Worm (Caenorhabditis elegans) whole organism, L3 larva: Measurements from ENCODE around the gene R05H5.4.

ENCODE experiments used
- R02D3.7 ChIP-seq: fragments of 150-350 bp; optimal IDR thresholded peaks from 2 replicates; lab custom pipeline; 2014; ENCODE audit warnings: missing biosample characterization, missing genetic modification characterization
- ZK546.5 ChIP-seq: sonication (generic microtip); optimal IDR thresholded peaks from 2 replicates; lab custom pipeline; 2017; ENCODE audit warnings: missing biosample characterization, missing genetic modification characterization
- aly-2 ChIP-seq: fragments of 150-350 bp; optimal IDR thresholded peaks from 2 replicates; lab custom pipeline; 2014; ENCODE audit warnings: missing biosample characterization, missing genetic modification characterization
- ceh-16 ChIP-seq: sonication (generic microtip); optimal IDR thresholded peaks from 2 replicates; lab custom pipeline; 2017; ENCODE audit warnings: missing biosample characterization, missing genetic modification characterization
- ceh-28 ChIP-seq: fragments of 150-350 bp; optimal IDR thresholded peaks from 2 replicates; lab custom pipeline; 2014; ENCODE audit warnings: missing biosample characterization, missing genetic modification reagents, missing genetic modification characterization
- ceh-9 ChIP-seq: sonication (generic microtip); optimal IDR thresholded peaks from 2 replicates; lab custom pipeline; 2018; ENCODE audit warnings: missing biosample characterization, missing genetic modification characterization
- daf-12 ChIP-seq: fragments of 150-350 bp; optimal IDR thresholded peaks from 2 replicates; lab custom pipeline; 2014; ENCODE audit warnings: missing biosample characterization, missing genetic modification reagents, missing genetic modification characterization
- egl-27 ChIP-seq: sonication (generic microtip); optimal IDR thresholded peaks from 4 replicates; lab custom pipeline; 2017; ENCODE audit warnings: missing biosample characterization, missing genetic modification reagents, missing genetic modification characterization
- egl-5 ChIP-seq: fragments of 150-350 bp; optimal IDR thresholded peaks from 2 replicates; lab custom pipeline; 2017; ENCODE audit warnings: missing biosample characterization, missing genetic modification reagents, missing genetic modification characterization, inconsistent platforms
- elt-1 ChIP-seq: fragments of 150-350 bp; optimal IDR thresholded peaks from 2 replicates; lab custom pipeline; 2014; ENCODE audit warnings: missing biosample characterization, missing genetic modification characterization
- elt-3 ChIP-seq, 3 experiments: fragments of 150-350 bp in 1 of 3; sonication (generic microtip) in 2 of 3; optimal IDR thresholded peaks; 2 replicates in 2 of 3; 4 replicates in 1 of 3; lab custom pipeline; 2014 to 2017; ENCODE audit warnings: missing biosample characterization in 3 of 3, missing genetic modification characterization in 3 of 3
- eor-1 ChIP-seq, 2 experiments: fragments of 150-350 bp; optimal IDR thresholded peaks; 2 replicates each; lab custom pipeline; 2014 to 2018; ENCODE audit warnings: missing biosample characterization in 2 of 2, missing genetic modification characterization in 2 of 2
- fkh-10 ChIP-seq: sonication (generic microtip); optimal IDR thresholded peaks from 2 replicates; lab custom pipeline; 2017; ENCODE audit warnings: missing biosample characterization, missing genetic modification reagents, missing genetic modification characterization
- fkh-2 ChIP-seq: fragments of 150-350 bp; optimal IDR thresholded peaks from 2 replicates; lab custom pipeline; 2014; ENCODE audit warnings: missing biosample characterization, missing genetic modification reagents, missing genetic modification characterization
- fos-1 ChIP-seq: fragments of 150-350 bp; optimal IDR thresholded peaks from 2 replicates; lab custom pipeline; 2014; ENCODE audit warnings: missing biosample characterization, missing genetic modification characterization
- hmg-11 ChIP-seq: sonication (generic microtip); optimal IDR thresholded peaks from 2 replicates; lab custom pipeline; 2016; ENCODE audit warnings: missing genetic modification characterization, missing compliant biosample characterization
- jun-1 ChIP-seq: fragments of 150-350 bp; optimal IDR thresholded peaks from 2 replicates; lab custom pipeline; 2014; ENCODE audit warnings: missing biosample characterization, missing genetic modification reagents, missing genetic modification characterization
- lin-15B ChIP-seq: fragments of 150-350 bp; optimal IDR thresholded peaks from 2 replicates; lab custom pipeline; 2014; ENCODE audit warnings: missing biosample characterization, missing genetic modification characterization
- lin-39 ChIP-seq: fragments of 150-350 bp; optimal IDR thresholded peaks from 2 replicates; lab custom pipeline; 2018; ENCODE audit warnings: missing biosample characterization, missing genetic modification reagents, missing genetic modification characterization
- mdl-1 ChIP-seq: fragments of 150-350 bp; optimal IDR thresholded peaks from 2 replicates; lab custom pipeline; 2014; ENCODE audit warnings: missing biosample characterization, missing genetic modification characterization
- mml-1 ChIP-seq: fragments of 150-350 bp; sonication (generic microtip); optimal IDR thresholded peaks from 3 replicates; lab custom pipeline; 2014; ENCODE audit warnings: missing biosample characterization, missing genetic modification characterization
- nfya-1 ChIP-seq: sonication (generic microtip); optimal IDR thresholded peaks from 2 replicates; lab custom pipeline; 2017; ENCODE audit warnings: missing genetic modification characterization, mild to moderate bottlenecking, missing compliant biosample characterization, antibody characterized with exemption, moderate library complexity; ENCODE audit not compliant: insufficient read depth
- nhr-11 ChIP-seq: fragments of 150-350 bp; optimal IDR thresholded peaks from 2 replicates; lab custom pipeline; 2014; ENCODE audit warnings: missing biosample characterization, missing genetic modification characterization
- nhr-12 ChIP-seq: fragments of 150-350 bp; optimal IDR thresholded peaks from 2 replicates; lab custom pipeline; 2014; ENCODE audit warnings: missing biosample characterization, missing genetic modification characterization
- nhr-23 ChIP-seq: fragments of 150-350 bp; optimal IDR thresholded peaks from 2 replicates; lab custom pipeline; 2014; ENCODE audit warnings: missing biosample characterization, missing genetic modification reagents, missing genetic modification characterization
- nhr-237 ChIP-seq: fragments of 150-350 bp; optimal IDR thresholded peaks from 2 replicates; lab custom pipeline; 2014; ENCODE audit warnings: missing biosample characterization, missing genetic modification characterization
- nhr-25 ChIP-seq: sonication (generic microtip); optimal IDR thresholded peaks from 2 replicates; lab custom pipeline; 2017; ENCODE audit warnings: missing biosample characterization, missing genetic modification characterization
- nhr-28 ChIP-seq: fragments of 150-350 bp; optimal IDR thresholded peaks from 2 replicates; lab custom pipeline; 2014; ENCODE audit warnings: missing biosample characterization, missing genetic modification characterization
- nhr-43 ChIP-seq: sonication (generic microtip); optimal IDR thresholded peaks from 2 replicates; lab custom pipeline; 2016; ENCODE audit warnings: mild to moderate bottlenecking, missing genetic modification characterization, missing compliant biosample characterization; ENCODE audit not compliant: poor library complexity, severe bottlenecking
- nhr-67 ChIP-seq: fragments of 150-350 bp; optimal IDR thresholded peaks from 2 replicates; lab custom pipeline; 2014; ENCODE audit warnings: missing biosample characterization, missing genetic modification characterization
- nhr-76 ChIP-seq: fragments of 150-350 bp; sonication (generic microtip); optimal IDR thresholded peaks from 5 replicates; lab custom pipeline; 2014; ENCODE audit warnings: missing biosample characterization, missing genetic modification characterization
- nhr-77 ChIP-seq: fragments of 150-350 bp; optimal IDR thresholded peaks from 2 replicates; lab custom pipeline; 2014; ENCODE audit warnings: missing biosample characterization, missing genetic modification characterization
- sea-2 ChIP-seq: fragments of 150-350 bp; sonication (generic microtip); optimal IDR thresholded peaks from 4 replicates; lab custom pipeline; 2014; ENCODE audit warnings: missing biosample characterization, missing genetic modification reagents, missing genetic modification characterization
- skn-1 ChIP-seq: fragments of 150-350 bp; optimal IDR thresholded peaks from 2 replicates; lab custom pipeline; 2014; ENCODE audit warnings: missing biosample characterization, missing genetic modification characterization
- snpc-4 ChIP-seq: fragments of 150-350 bp; optimal IDR thresholded peaks from 2 replicates; lab custom pipeline; 2014; ENCODE audit warnings: missing biosample characterization, missing genetic modification characterization
- tbx-2 ChIP-seq: sonication (generic microtip); optimal IDR thresholded peaks from 2 replicates; lab custom pipeline; 2016; ENCODE audit warnings: mild to moderate bottlenecking, missing genetic modification characterization, missing compliant biosample characterization
- unc-39 ChIP-seq: sonication (generic microtip); optimal IDR thresholded peaks from 4 replicates; lab custom pipeline; 2017; ENCODE audit warnings: missing biosample characterization, missing genetic modification characterization
- unc-62 ChIP-seq: fragments of 150-350 bp; sonication (generic microtip); optimal IDR thresholded peaks from 4 replicates; lab custom pipeline; 2014; ENCODE audit warnings: missing biosample characterization, missing genetic modification reagents, missing genetic modification characterization
- ztf-11 ChIP-seq: fragments of 150-350 bp; optimal IDR thresholded peaks from 2 replicates; lab custom pipeline; 2014; ENCODE audit warnings: missing biosample characterization, missing genetic modification characterization
- ztf-4 ChIP-seq: fragments of 150-350 bp; optimal IDR thresholded peaks from 2 replicates; lab custom pipeline; 2014; ENCODE audit warnings: missing biosample characterization, missing genetic modification characterization

R05H5.4 gene

ce11 chrII:10167731-10168130, 32.1 kb downstream of the R05H5.4 start:
- TF ChIP-seq nhr-77 (no peak), lin-15B (tag; lab: Kevin White, UChicago) (no peak), ceh-9 (tag; lab: Kevin White, UChicago) (no peak), unc-62 (GFP tag; lab: Kevin White, UChicago) (no peak), ztf-11 (tag; lab: Kevin White, UChicago) (no peak), ZK546.5 (tag; lab: Kevin White, UChicago) (no peak), mml-1 (tag; lab: Kevin White, UChicago) (no peak), lin-39 (tag; lab: Kevin White, UChicago) (no peak), hmg-11 (tag; lab: Kevin White, UChicago) (no peak), nhr-12 (tag; lab: Kevin White, UChicago) (no peak), ztf-4 (tag; lab: Kevin White, UChicago) (no peak), nhr-43 (tag; lab: Kevin White, UChicago) (no peak), egl-5 (tag; lab: Kevin White, UChicago) (no peak)

- no peak for TF ChIP-seq elt-3 (tag; optimal IDR thresholded peaks at IDR 0.05; lab: Kevin White, UChicago)
- peak; percentile 62 for TF ChIP-seq nhr-11
Observed at ce11 chrII:10166365-10166764, 33.4 kb downstream of the R05H5.4 start.

ce11 chrII:10164137-10164536, 35.7 kb downstream of the R05H5.4 start:
- TF ChIP-seq nhr-11 (no peak), elt-3 (tag; optimal IDR thresholded peaks at IDR 0.05; lab: Kevin White, UChicago) (no peak), lin-15B (tag; lab: Kevin White, UChicago) (no peak), nhr-67 (tag; lab: Kevin White, UChicago) (no peak), sea-2 (GFP tag; lab: Kevin White, UChicago) (no peak), mdl-1 (no peak), jun-1 (no peak), tbx-2 (tag; lab: Kevin White, UChicago) (no peak), egl-5 (tag; lab: Kevin White, UChicago) (no peak), nhr-25 (tag; lab: Kevin White, UChicago) (no peak), ztf-11 (tag; lab: Kevin White, UChicago) (no peak), daf-12 (tag; lab: Kevin White, UChicago) (no peak), R02D3.7 (tag; lab: Kevin White, UChicago) (no peak), nhr-76 (no peak), fkh-10 (GFP tag; lab: Kevin White, UChicago) (no peak), nfya-1 (tag; lab: Kevin White, UChicago) (no peak), unc-39 (tag; lab: Kevin White, UChicago) (no peak), fkh-2 (tag; lab: Kevin White, UChicago) (no peak), nhr-28 (no peak), snpc-4 (tag; lab: Kevin White, UChicago) (no peak)

DNA sequence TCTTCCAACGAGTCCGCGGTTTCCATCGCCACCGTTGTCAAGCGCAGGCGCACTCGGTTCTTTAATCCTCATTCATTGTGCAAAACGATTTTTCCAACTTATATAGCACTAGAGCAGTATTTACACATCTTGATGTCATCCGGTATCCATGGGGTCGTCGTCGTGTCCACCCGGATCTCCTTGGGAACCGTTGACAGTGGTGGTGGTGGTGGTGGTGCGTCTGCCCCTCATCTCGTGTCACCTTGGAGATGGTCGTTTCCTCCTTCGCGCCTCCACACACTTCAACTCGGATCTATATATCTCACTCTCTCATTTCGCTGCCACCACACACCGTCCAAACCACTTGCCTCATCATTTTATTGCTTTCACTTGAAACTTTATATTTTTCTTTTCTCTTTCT, 37.0 kb downstream of the R05H5.4 start:
- TF ChIP-seq unc-62 (GFP tag; lab: Kevin White, UChicago) (no peak), aly-2 (tag; lab: Kevin White, UChicago) (no peak), ztf-4 (tag; lab: Kevin White, UChicago) (no peak), daf-12 (tag; lab: Kevin White, UChicago) (no peak), nhr-237 (tag; lab: Kevin White, UChicago) (no peak), sea-2 (GFP tag; lab: Kevin White, UChicago) (no peak), ceh-9 (tag; lab: Kevin White, UChicago) (no peak), nhr-12 (tag; lab: Kevin White, UChicago) (no peak), tbx-2 (tag; lab: Kevin White, UChicago) (no peak), fos-1 (tag; lab: Kevin White, UChicago) (no peak), jun-1 (no peak), nhr-77 (no peak), mml-1 (tag; lab: Kevin White, UChicago) (no peak), unc-39 (tag; lab: Kevin White, UChicago) (no peak), lin-39 (tag; lab: Kevin White, UChicago) (no peak), ztf-11 (tag; lab: Kevin White, UChicago) (no peak), elt-1 (no peak)

DNA sequence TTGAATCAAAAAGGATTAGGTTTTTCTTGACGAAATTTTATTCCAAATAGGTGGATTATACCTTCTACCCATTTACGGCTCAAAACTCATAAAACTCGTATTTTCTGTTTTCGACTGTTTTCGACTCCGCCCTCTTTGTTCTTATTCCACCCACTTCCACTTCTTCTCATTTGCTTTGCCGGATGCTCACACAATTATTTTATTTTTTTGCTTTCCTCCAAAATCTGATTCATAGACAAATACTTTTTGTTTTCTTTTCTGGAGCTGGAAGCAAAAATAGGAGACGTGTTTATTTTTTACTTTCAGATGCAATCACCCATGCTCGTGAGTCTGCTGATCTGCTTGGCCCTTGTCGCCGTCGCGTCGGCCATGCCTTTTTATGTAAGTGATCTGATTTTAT, 44.7 kb downstream of the R05H5.4 start, which contains the start of gene nlp-63:
Gene nlp-63 (plus strand): TSS at position 301 of the 400 bp plus-strand sequence.
- TF ChIP-seq eor-1 (tag; optimal IDR thresholded peaks at IDR 0.05; lab: Kevin White, UChicago) (no peak), nhr-76 (no peak), egl-5 (tag; lab: Kevin White, UChicago) (no peak), ceh-28 (tag; lab: Kevin White, UChicago) (no peak), fos-1 (tag; lab: Kevin White, UChicago) (no peak), ceh-16 (tag; lab: Kevin White, UChicago) (no peak), daf-12 (tag; lab: Kevin White, UChicago) (no peak), R02D3.7 (tag; lab: Kevin White, UChicago) (no peak), skn-1 (tag; lab: Kevin White, UChicago) (no peak), tbx-2 (tag; lab: Kevin White, UChicago) (no peak), nfya-1 (tag; lab: Kevin White, UChicago) (no peak), egl-27 (tag; lab: Kevin White, UChicago) (no peak), nhr-23 (tag; lab: Kevin White, UChicago) (no peak), snpc-4 (tag; lab: Kevin White, UChicago) (no peak), nhr-25 (tag; lab: Kevin White, UChicago) (no peak)
